Fruit fly (Drosophila melanogaster) whole organism, embryonic: ENCODE measurements around the gene Ocrl.
A peak's percentile ranks its signal among the peaks of the same experiment; 100 is the strongest.

ENCODE experiments used
- Abd-B ChIP-seq: fragments of 200-800 bp; sonication (Bioruptor generic); optimal IDR thresholded peaks from 2 replicates; lab custom pipeline; 2018; ENCODE audit warnings: missing biosample characterization, mild to moderate bottlenecking, missing genetic modification characterization, moderate library complexity
- Atf-2 ChIP-seq: fragments of 200-800 bp; sonication (Bioruptor generic); optimal IDR thresholded peaks from 2 replicates; lab custom pipeline; 2016; ENCODE audit warnings: missing biosample characterization, missing genetic modification characterization
- Awh ChIP-seq: fragments of 200-800 bp; sonication (Bioruptor generic); IDR thresholded peaks from 2 replicates; pipeline ENCODE4, ENCODE4 v1.3.6; 2022; ENCODE audit warnings: missing biosample characterization, missing genetic modification characterization
- C15 ChIP-seq: fragments of 200-800 bp; sonication (Bioruptor generic); IDR thresholded peaks from 3 replicates; pipeline ENCODE4 v1.3.6; 2022; ENCODE audit warnings: missing biosample characterization, missing genetic modification characterization
- CG11085 ChIP-seq: fragments of 200-800 bp; sonication (Bioruptor generic); IDR thresholded peaks from 2 replicates; pipeline ENCODE4 v1.3.6; 2022; ENCODE audit warnings: missing biosample characterization, missing genetic modification characterization
- CG11247 ChIP-seq: fragments of 200-800 bp; sonication (Bioruptor generic); IDR thresholded peaks from 2 replicates; pipeline ENCODE4 v1.3.6; 2022; ENCODE audit warnings: missing biosample characterization, missing genetic modification characterization
- CG11456 ChIP-seq: fragments of 200-800 bp; sonication (Bioruptor generic); IDR thresholded peaks from 3 replicates; pipeline ENCODE4 v1.3.6; 2022; ENCODE audit warnings: missing biosample characterization, missing genetic modification characterization
- CG11560 ChIP-seq: fragments of 200-800 bp; sonication (Bioruptor generic); IDR thresholded peaks from 3 replicates; pipeline ENCODE4 v1.3.6; 2022; ENCODE audit warnings: missing biosample characterization, missing genetic modification characterization
- CG11695 ChIP-seq: fragments of 200-800 bp; sonication (Bioruptor generic); IDR thresholded peaks from 3 replicates; pipeline ENCODE4 v1.3.6; 2022; ENCODE audit warnings: missing biosample characterization, missing genetic modification characterization
- CG12104 ChIP-seq: fragments of 200-800 bp; sonication (Bioruptor generic); optimal IDR thresholded peaks from 3 replicates; lab custom pipeline; 2016; ENCODE audit warnings: missing biosample characterization, missing genetic modification characterization
- CG14014 ChIP-seq: fragments of 200-800 bp; sonication (Bioruptor generic); IDR thresholded peaks from 2 replicates; pipeline ENCODE4 v1.3.6; 2022; ENCODE audit warnings: missing biosample characterization, missing genetic modification characterization
- CG14050 ChIP-seq: fragments of 200-800 bp; sonication (Bioruptor generic); IDR thresholded peaks from 3 replicates; pipeline ENCODE4 v1.3.6; 2022; ENCODE audit warnings: missing biosample characterization, missing genetic modification characterization
- CG16813 ChIP-seq: fragments of 200-800 bp; sonication (Bioruptor generic); IDR thresholded peaks from 3 replicates; pipeline ENCODE4 v1.3.6; 2022; ENCODE audit warnings: missing biosample characterization, missing genetic modification characterization; ENCODE audit not compliant: partially characterized antibody
- CG16815 ChIP-seq: fragments of 200-800 bp; sonication (Bioruptor generic); optimal IDR thresholded peaks from 3 replicates; lab custom pipeline; 2017; ENCODE audit warnings: missing biosample characterization, mild to moderate bottlenecking, missing genetic modification characterization
- CG17361 ChIP-seq: fragments of 200-800 bp; sonication (Bioruptor generic); IDR thresholded peaks from 3 replicates; pipeline ENCODE4 v1.3.6; 2022; ENCODE audit warnings: missing biosample characterization, missing genetic modification characterization
- CG34422 ChIP-seq: fragments of 200-800 bp; sonication (Bioruptor generic); IDR thresholded peaks from 3 replicates; pipeline ENCODE4 v1.3.6; 2022; ENCODE audit warnings: missing biosample characterization, missing genetic modification characterization
- CG3847 ChIP-seq: fragments of 200-800 bp; sonication (Bioruptor generic); IDR thresholded peaks from 2 replicates; pipeline ENCODE4 v1.3.6; 2022; ENCODE audit warnings: missing biosample characterization, missing genetic modification characterization
- CG7963 ChIP-seq: fragments of 200-800 bp; sonication (Bioruptor generic); IDR thresholded peaks from 3 replicates; pipeline ENCODE4 v1.3.6; 2022; ENCODE audit warnings: missing biosample characterization, missing genetic modification characterization; ENCODE audit not compliant: partially characterized antibody
- CG8388 ChIP-seq: fragments of 200-800 bp; sonication (Bioruptor generic); optimal IDR thresholded peaks from 2 replicates; lab custom pipeline; 2019; ENCODE audit warnings: missing biosample characterization, mild to moderate bottlenecking, missing genetic modification characterization, moderate library complexity
- CG9437 ChIP-seq: fragments of 200-800 bp; sonication (Bioruptor generic); optimal IDR thresholded peaks from 2 replicates; lab custom pipeline; 2018; ENCODE audit warnings: missing biosample characterization, mild to moderate bottlenecking, missing genetic modification characterization
- CG9797 ChIP-seq: fragments of 200-800 bp; sonication (Bioruptor generic); optimal IDR thresholded peaks from 3 replicates; lab custom pipeline; 2018; ENCODE audit warnings: missing biosample characterization, mild to moderate bottlenecking, missing genetic modification characterization
- CG9817 ChIP-seq: fragments of 200-800 bp; sonication (Bioruptor generic); optimal IDR thresholded peaks from 2 replicates; lab custom pipeline; 2018; ENCODE audit warnings: missing biosample characterization, mild to moderate bottlenecking, missing genetic modification characterization, moderate library complexity
- CG9932 ChIP-seq: fragments of 200-800 bp; sonication (Bioruptor generic); IDR thresholded peaks from 2 replicates; pipeline ENCODE4 v1.3.6; 2022; ENCODE audit warnings: missing biosample characterization, missing genetic modification characterization
- E2f1 ChIP-seq: fragments of 200-800 bp; sonication (Bioruptor generic); IDR thresholded peaks from 2 replicates; pipeline ENCODE4 v1.3.6; 2022; ENCODE audit warnings: missing biosample characterization, missing genetic modification characterization
- Eip74EF ChIP-seq, 2 experiments: fragments of 200-800 bp in 1 of 2; fragments of >200 bp in 1 of 2; sonication (Bioruptor generic) in 1 of 2; optimal IDR thresholded peaks; 2 replicates each; lab custom pipeline; 2017 to 2019; ENCODE audit warnings: missing biosample characterization in 2 of 2, missing genetic modification characterization in 2 of 2, mild to moderate bottlenecking in 1 of 2, moderate library complexity in 1 of 2
- HHEX ChIP-seq: fragments of 200-800 bp; sonication (Bioruptor generic); optimal IDR thresholded peaks from 3 replicates; lab custom pipeline; 2017; ENCODE audit warnings: missing biosample characterization, mild to moderate bottlenecking, missing genetic modification characterization, missing genetic modification reagents
- Hr39 ChIP-seq: fragments of >200 bp; optimal IDR thresholded peaks from 2 replicates; lab custom pipeline; 2017
- MESR4 ChIP-seq: fragments of 200-800 bp; sonication (Bioruptor generic); optimal IDR thresholded peaks from 2 replicates; lab custom pipeline; 2018; ENCODE audit warnings: missing biosample characterization, mild to moderate bottlenecking, missing genetic modification characterization, moderate library complexity
- Nf-YA ChIP-seq: fragments of 200-800 bp; sonication (Bioruptor generic); IDR thresholded peaks from 2 replicates; pipeline ENCODE4 v1.3.6; 2022; ENCODE audit warnings: missing biosample characterization, missing genetic modification characterization
- Ravus ChIP-seq: fragments of 200-800 bp; sonication (Bioruptor generic); IDR thresholded peaks from 2 replicates; pipeline ENCODE4 v1.3.6; 2022; ENCODE audit warnings: missing biosample characterization, missing genetic modification characterization
- Usf ChIP-seq: fragments of 200-800 bp; sonication (Bioruptor generic); optimal IDR thresholded peaks from 2 replicates; lab custom pipeline; 2017; ENCODE audit warnings: missing genotype, missing biosample characterization, missing genetic modification characterization
- ase ChIP-seq: fragments of 200-800 bp; sonication (Bioruptor generic); IDR thresholded peaks from 3 replicates; pipeline ENCODE4 v1.3.6; 2022; ENCODE audit warnings: missing biosample characterization, missing genetic modification characterization
- bsh ChIP-seq, 2 experiments: fragments of 200-800 bp; sonication (Bioruptor generic); optimal IDR thresholded peaks; 2 replicates each; lab custom pipeline; 2017 to 2018; ENCODE audit warnings: mild to moderate bottlenecking in 2 of 2, missing biosample characterization in 2 of 2, missing genetic modification characterization in 2 of 2, moderate library complexity in 1 of 2
- dmrt11E ChIP-seq: fragments of 200-800 bp; sonication (Bioruptor generic); optimal IDR thresholded peaks from 3 replicates; lab custom pipeline; 2018; ENCODE audit warnings: missing biosample characterization, mild to moderate bottlenecking, missing genetic modification characterization, moderate library complexity
- ftz-f1 ChIP-seq: fragments of 200-800 bp; sonication (Bioruptor generic); optimal IDR thresholded peaks from 2 replicates; lab custom pipeline; 2016; ENCODE audit warnings: missing biosample characterization, missing genetic modification characterization
- fu2 ChIP-seq: fragments of 200-800 bp; sonication (Bioruptor generic); optimal IDR thresholded peaks from 2 replicates; lab custom pipeline; 2016; ENCODE audit warnings: missing biosample characterization, missing genetic modification characterization
- grn ChIP-seq: fragments of 200-800 bp; sonication (Bioruptor generic); optimal IDR thresholded peaks from 3 replicates; lab custom pipeline; 2017; ENCODE audit warnings: missing biosample characterization, missing genetic modification characterization
- gt ChIP-seq: fragments of 200-800 bp; sonication (Bioruptor generic); IDR thresholded peaks from 2 replicates; pipeline ENCODE4 v1.3.6; 2022; ENCODE audit warnings: missing biosample characterization, missing genetic modification characterization
- ham ChIP-seq: fragments of 200-800 bp; sonication (Bioruptor generic); IDR thresholded peaks from 2 replicates; pipeline ENCODE4 v1.3.6; 2022; ENCODE audit warnings: missing biosample characterization, missing genetic modification characterization
- jumu ChIP-seq: fragments of 200-800 bp; sonication (Bioruptor generic); optimal IDR thresholded peaks from 3 replicates; lab custom pipeline; 2016; ENCODE audit warnings: missing biosample characterization, missing genetic modification characterization
- mam ChIP-seq: fragments of 200-800 bp; sonication (Bioruptor generic); optimal IDR thresholded peaks from 3 replicates; lab custom pipeline; 2016; ENCODE audit warnings: missing biosample characterization, missing genetic modification characterization
- mld ChIP-seq: fragments of 200-800 bp; sonication (Bioruptor generic); IDR thresholded peaks from 3 replicates; pipeline ENCODE4 v1.3.6; 2022; ENCODE audit warnings: missing biosample characterization, missing genetic modification characterization; ENCODE audit not compliant: partially characterized antibody
- pros ChIP-seq: fragments of 200-800 bp; sonication (Bioruptor generic); optimal IDR thresholded peaks from 3 replicates; lab custom pipeline; 2019; ENCODE audit warnings: missing biosample characterization, mild to moderate bottlenecking, missing genetic modification characterization, moderate library complexity
- pum ChIP-seq: fragments of 200-800 bp; sonication (Bioruptor generic); optimal IDR thresholded peaks from 2 replicates; lab custom pipeline; 2016; ENCODE audit warnings: missing biosample characterization, missing genetic modification characterization
- pzg ChIP-seq: fragments of 200-800 bp; sonication (Bioruptor generic); optimal IDR thresholded peaks from 3 replicates; lab custom pipeline; 2018; ENCODE audit warnings: missing biosample characterization, mild to moderate bottlenecking, missing genetic modification characterization, moderate library complexity
- run ChIP-seq: fragments of 200-800 bp; sonication (Bioruptor generic); optimal IDR thresholded peaks from 3 replicates; lab custom pipeline; 2018; ENCODE audit warnings: missing biosample characterization, mild to moderate bottlenecking, missing genetic modification characterization
- salm ChIP-seq: fragments of 200-800 bp; sonication (Bioruptor generic); optimal IDR thresholded peaks from 2 replicates; lab custom pipeline; 2018; ENCODE audit warnings: missing biosample characterization, mild to moderate bottlenecking, missing genetic modification characterization
- sens-2 ChIP-seq: fragments of 200-800 bp; sonication (Bioruptor generic); IDR thresholded peaks from 2 replicates; pipeline ENCODE4 v1.3.6; 2022; ENCODE audit warnings: missing biosample characterization, missing genetic modification characterization
- slbo ChIP-seq: fragments of 200-800 bp; sonication (Bioruptor generic); IDR thresholded peaks from 2 replicates; pipeline ENCODE4 v1.3.6; 2022; ENCODE audit warnings: missing biosample characterization, missing genetic modification characterization
- trem ChIP-seq: fragments of 200-800 bp; optimal IDR thresholded peaks from 3 replicates; lab custom pipeline; 2019; ENCODE audit warnings: missing biosample characterization, mild to moderate bottlenecking, missing genetic modification characterization, moderate library complexity
- yki ChIP-seq: fragments of >200 bp; optimal IDR thresholded peaks from 3 replicates; lab custom pipeline; 2018

The Ocrl gene

DNA sequence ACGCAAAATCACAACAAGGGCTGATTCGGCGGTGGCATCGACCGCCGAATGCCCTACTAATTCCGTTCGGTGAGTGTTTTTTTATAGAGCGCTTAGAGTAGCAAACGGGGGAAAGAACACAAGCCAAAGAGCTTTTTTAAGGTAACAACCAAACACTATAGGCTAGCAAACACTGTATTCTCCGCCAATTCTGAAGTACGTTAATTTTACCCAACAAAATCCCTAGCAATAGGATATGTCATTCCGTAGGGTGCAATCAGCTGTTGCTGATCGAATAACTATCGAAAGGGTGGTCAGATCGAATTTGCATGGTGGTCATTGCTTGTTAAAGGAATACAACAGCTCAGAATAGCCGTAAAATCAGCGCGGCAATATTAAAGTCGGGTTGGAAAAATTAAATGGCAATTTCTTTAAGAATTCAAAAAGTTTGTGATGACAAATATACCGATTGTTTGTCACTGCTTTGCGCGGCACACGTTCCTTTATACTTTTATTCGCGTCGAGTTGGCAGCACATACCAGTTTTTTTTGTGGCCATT lies 15.0 kb upstream of the Ocrl start, which contains the start of gene mip130 (continued):
- TF ChIP-seq HHEX (GFP tag; lab: Kevin White, UChicago): peak; percentile 50
- no peak; the same call in none of the 2 replicates for TF ChIP-seq slbo (GFP tag; lab: Robert Waterston, UW)
- no peak for TF ChIP-seq run (tag; lab: Kevin White, UChicago)
- TF ChIP-seq ham (GFP tag; lab: Robert Waterston, UW): no peak
- TF ChIP-seq yki (lab: Kevin White, UChicago): no peak
- peak; percentile 77 for TF ChIP-seq CG16813
- 0 out of 3 replicates have a peak, but pooled peaks have one; percentile 12 for TF ChIP-seq CG7963 (GFP tag; lab: Robert Waterston, UW)
- TF ChIP-seq CG9797 (GFP tag; lab: Kevin White, UChicago): no peak
- TF ChIP-seq trem (tag; lab: Kevin White, UChicago): peak; percentile 98
- 0 out of 3 replicates have a peak, but pooled peaks have one; percentile 27 for TF ChIP-seq CG14050
- peak; percentile 61 for TF ChIP-seq jumu (GFP tag; lab: Kevin White, UChicago)
- 0 out of 3 replicates have a peak, but pooled peaks have one; percentile 46 for TF ChIP-seq mld (GFP tag; lab: Robert Waterston, UW)
- peak; percentile 54; the same call in 1 of the 3 replicates for TF ChIP-seq CG11456 (GFP tag; lab: Robert Waterston, UW)
- no peak for TF ChIP-seq pum (GFP tag; lab: Kevin White, UChicago)
- TF ChIP-seq CG11247 (GFP tag; lab: Robert Waterston, UW): peak; percentile 32; the same call in 1 of the 2 replicates
- no peak for TF ChIP-seq pros (GFP tag; lab: Kevin White, UChicago)
- TF ChIP-seq pzg (GFP tag; lab: Kevin White, UChicago): peak; percentile 51
- TF ChIP-seq Awh (GFP tag; lab: Robert Waterston, UW): no peak
- TF ChIP-seq C15 (GFP tag; lab: Robert Waterston, UW): no peak
- no peak for TF ChIP-seq Eip74EF (GFP tag; optimal IDR thresholded peaks at IDR 0.05; lab: Kevin White, UChicago)
- TF ChIP-seq CG16815 (GFP tag; lab: Kevin White, UChicago): no peak
- TF ChIP-seq bsh (GFP tag; optimal IDR thresholded peaks at IDR 0.05; lab: Kevin White, UChicago): peak in 1 of 2 experiments; percentile 42
- peak; percentile 72 for TF ChIP-seq CG11560 (tag; lab: Robert Waterston, UW)
- TF ChIP-seq ase (GFP tag; lab: Robert Waterston, UW): 0 out of 3 replicates have a peak, but pooled peaks have one; percentile 30
- peak; percentile 45 for TF ChIP-seq CG9817 (tag; lab: Kevin White, UChicago)
- no peak for TF ChIP-seq Hr39 (lab: Kevin White, UChicago)
- TF ChIP-seq gt (GFP tag; lab: Robert Waterston, UW): no peak
- no peak for TF ChIP-seq CG11695
- no peak for TF ChIP-seq MESR4 (GFP tag; lab: Kevin White, UChicago)
- TF ChIP-seq CG17361 (GFP tag; lab: Robert Waterston, UW): no peak; the same call in 1 of the 3 replicates
- peak; percentile 26 for TF ChIP-seq Usf (GFP tag; lab: Kevin White, UChicago)
- TF ChIP-seq salm (tag; lab: Kevin White, UChicago): no peak
- no peak for TF ChIP-seq Nf-YA (GFP tag; lab: Robert Waterston, UW)
- TF ChIP-seq CG8388 (GFP tag; lab: Kevin White, UChicago): peak; percentile 27
- TF ChIP-seq E2f1 (GFP tag; lab: Robert Waterston, UW): peak; percentile 40; the same call in 1 of the 2 replicates
- peak; percentile 54; the same call in 1 of the 3 replicates for TF ChIP-seq CG34422 (GFP tag; lab: Robert Waterston, UW)
- no peak for TF ChIP-seq grn (GFP tag; lab: Kevin White, UChicago)
- TF ChIP-seq fu2 (GFP tag; lab: Kevin White, UChicago): no peak
- TF ChIP-seq CG11085 (GFP tag; lab: Robert Waterston, UW): no peak
- peak; percentile 34 for TF ChIP-seq dmrt11E (tag; lab: Kevin White, UChicago)
- peak; percentile 21 for TF ChIP-seq Abd-B (GFP tag; lab: Kevin White, UChicago)
- TF ChIP-seq Ravus (GFP tag; lab: Robert Waterston, UW): no peak
- TF ChIP-seq CG14014: peak; percentile 69
- TF ChIP-seq CG12104 (GFP tag; lab: Kevin White, UChicago): no peak
- TF ChIP-seq CG9437 (GFP tag; lab: Kevin White, UChicago): peak; percentile 9
- peak; percentile 31; the same call in 1 of the 2 replicates for TF ChIP-seq CG3847 (GFP tag; lab: Robert Waterston, UW)
- TF ChIP-seq ftz-f1 (GFP tag; lab: Kevin White, UChicago): no peak
- TF ChIP-seq Atf-2 (GFP tag; lab: Kevin White, UChicago): no peak
- peak; percentile 72 for TF ChIP-seq CG9932 (GFP tag; lab: Robert Waterston, UW)
- peak; percentile 50 for TF ChIP-seq mam
- no peak for TF ChIP-seq sens-2
